Worm (Caenorhabditis elegans): ENCODE results near the gene arrd-1.

arrd-1 gene

ce11 chrII:614701-615100 lies 12.6 kb upstream of the arrd-1 start (continued):
- TF ChIP-seq rpc-1 (optimal IDR thresholded peaks at IDR 0.05), result no peak
- no peak for TF ChIP-seq rpc-1 (tag; optimal IDR thresholded peaks at IDR 0.05)
- no peak for TF ChIP-seq zfh-2 (GFP tag; conservative IDR thresholded peaks at IDR 0.05)
- TF ChIP-seq madf-3 (GFP tag; IDR thresholded peaks at IDR 0.05), result no peak

ce11 chrII:621141-621540 lies 6.2 kb upstream of the arrd-1 start:
- TF ChIP-seq nhr-80 (tag; optimal IDR thresholded peaks at IDR 0.05), result peak; percentile 71
- peak; percentile 73; the same call in 1 of the 2 replicates for TF ChIP-seq hmg-1.2 (GFP tag; IDR thresholded peaks at IDR 0.05)
- TF ChIP-seq ets-4 (GFP tag; optimal IDR thresholded peaks at IDR 0.05), result no peak
- peak; percentile 49 to 74 for TF ChIP-seq let-607 (tag; optimal IDR thresholded peaks at IDR 0.05)
- TF ChIP-seq unc-62 (GFP tag; optimal IDR thresholded peaks at IDR 0.05), result peak; percentile 24
- no peak for TF ChIP-seq ztf-26 (tag; optimal IDR thresholded peaks at IDR 0.05)
- peak; percentile 68 for TF ChIP-seq pha-4 (tag; optimal IDR thresholded peaks at IDR 0.05)

- TF ChIP-seq madf-6 (GFP tag; IDR thresholded peaks at IDR 0.05), result no peak
- no peak for TF ChIP-seq ets-4 (GFP tag; optimal IDR thresholded peaks at IDR 0.05)
- TF ChIP-seq F52B5.7 (tag; optimal IDR thresholded peaks at IDR 0.05), result no peak
- TF ChIP-seq hmg-1.2 (GFP tag; IDR thresholded peaks at IDR 0.05), result peak; percentile 93
- peak; percentile 35 for TF ChIP-seq nhr-80 (tag; optimal IDR thresholded peaks at IDR 0.05)
These were observed 4.8 kb upstream of the arrd-1 start for ce11 chrII:622478-622877.

- no peak for TF ChIP-seq lin-26 (GFP tag; IDR thresholded peaks at IDR 0.05)
- TF ChIP-seq cebp-1 (GFP tag; IDR thresholded peaks at IDR 0.05), result no peak
- no peak for TF ChIP-seq cebp-1 (tag; optimal IDR thresholded peaks at IDR 0.05)
- no peak for TF ChIP-seq ceh-91 (GFP tag; IDR thresholded peaks at IDR 0.05)
- TF ChIP-seq B0261.1 (tag; optimal IDR thresholded peaks at IDR 0.05), result no peak
- no peak for TF ChIP-seq ccch-3 (GFP tag; optimal IDR thresholded peaks at IDR 0.05)
- TF ChIP-seq hlh-12 (tag; optimal IDR thresholded peaks at IDR 0.05), result no peak
- no peak for TF ChIP-seq mel-28 (tag; optimal IDR thresholded peaks at IDR 0.05; ENCODE audit: borderline replicate concordance)
- no peak for TF ChIP-seq cebp-2 (GFP tag; IDR thresholded peaks at IDR 0.05)
- TF ChIP-seq B0035.1 (tag; optimal IDR thresholded peaks at IDR 0.05), result no peak
- no peak for TF ChIP-seq hmg-20 (GFP tag; IDR thresholded peaks at IDR 0.05)
- TF ChIP-seq snpc-1.3 (tag; optimal IDR thresholded peaks at IDR 0.05; ENCODE audit: insufficient read depth), result no peak
- TF ChIP-seq F49E8.2 (tag; optimal IDR thresholded peaks at IDR 0.05; ENCODE audit: insufficient read depth), result no peak
- TF ChIP-seq B0019.2 (GFP tag; conservative IDR thresholded peaks at IDR 0.05), result no peak
- no peak for TF ChIP-seq ceh-27 (GFP tag; optimal IDR thresholded peaks at IDR 0.05)
- no peak for TF ChIP-seq F33H1.4 (GFP tag; IDR thresholded peaks at IDR 0.05)
These were observed 2.9 kb upstream of the arrd-1 start, which contains the start of gene T04B8.5 for ce11 chrII:624443-624842. Gene T04B8.5, minus strand, starts transcription at chrII:624543.

ce11 chrII:625926-626325 lies 1.4 kb upstream of the arrd-1 start:
- TF ChIP-seq him-1 (tag; optimal IDR thresholded peaks at IDR 0.05), result no peak
- no peak for TF ChIP-seq hlh-26 (GFP tag; conservative IDR thresholded peaks at IDR 0.05)
- TF ChIP-seq egrh-3 (GFP tag; IDR thresholded peaks at IDR 0.05), result peak; percentile 20; the same call in 1 of the 2 replicates
- no peak for TF ChIP-seq T26A5.8 (tag; optimal IDR thresholded peaks at IDR 0.05)
- TF ChIP-seq hmg-1.2 (GFP tag; IDR thresholded peaks at IDR 0.05), result peak; percentile 93
- no peak for TF ChIP-seq F33H1.4 (GFP tag; IDR thresholded peaks at IDR 0.05)
- TF ChIP-seq ZK185.1 (tag; optimal IDR thresholded peaks at IDR 0.05; ENCODE audit: poor library complexity, severe bottlenecking), result no peak
- TF ChIP-seq rpc-1 (optimal IDR thresholded peaks at IDR 0.05), result no peak
- TF ChIP-seq rpc-1 (tag; optimal IDR thresholded peaks at IDR 0.05), result no peak
- peak; percentile 57; the same call in 1 of the 2 replicates for TF ChIP-seq zfh-2 (GFP tag; conservative IDR thresholded peaks at IDR 0.05)
- TF ChIP-seq K12H6.12 (tag; optimal IDR thresholded peaks at IDR 0.05), result peak; percentile 24
